Fruit fly (Drosophila melanogaster): ENCODE measurements around the gene CG10163.
A peak's percentile ranks its signal among the peaks of the same experiment; 100 is the strongest.

Gene CG10163

dm6 chr3L:6217212-6217611 lies 41.3 kb downstream of the CG10163 start (continued):
- TF ChIP-seq CG11723 (GFP tag; optimal IDR thresholded peaks at IDR 0.05) (peak; percentile 17), Antp (GFP tag; optimal IDR thresholded peaks at IDR 0.05) (peak; percentile 13), klu (GFP tag; IDR thresholded peaks at IDR 0.05) (no peak), trem (tag; optimal IDR thresholded peaks at IDR 0.05) (peak; percentile 86), CG3407 (GFP tag; optimal IDR thresholded peaks at IDR 0.05) (peak; percentile 29), sisA (GFP tag; IDR thresholded peaks at IDR 0.05) (peak; percentile 53; the same call in 1 of the 2 replicates), sug (tag; optimal IDR thresholded peaks at IDR 0.05) (no peak), CG9817 (tag; optimal IDR thresholded peaks at IDR 0.05) (peak; percentile 29), CG2712 (tag; optimal IDR thresholded peaks at IDR 0.05) (peak; percentile 92), fd96Cb (tag; optimal IDR thresholded peaks at IDR 0.05) (peak; percentile 80), ase (GFP tag; IDR thresholded peaks at IDR 0.05) (0 out of 3 replicates have a peak, but pooled peaks have one; percentile 29), nmo (GFP tag; optimal IDR thresholded peaks at IDR 0.05) (peak; percentile 87), CG4707 (GFP tag; optimal IDR thresholded peaks at IDR 0.05) (peak; percentile 45), ind (GFP tag; optimal IDR thresholded peaks at IDR 0.05) (peak; percentile 55), CG10274 (GFP tag; optimal IDR thresholded peaks at IDR 0.05) (no peak), CG10366 (GFP tag; IDR thresholded peaks at IDR 0.05) (peak; percentile 71), Hsf (GFP tag; optimal IDR thresholded peaks at IDR 0.05) (peak; percentile 65), Mad (GFP tag; optimal IDR thresholded peaks at IDR 0.05) (peak; percentile 14), chinmo (GFP tag; IDR thresholded peaks at IDR 0.05; ENCODE audit: partially characterized antibody) (no peak), CG3838 (GFP tag; optimal IDR thresholded peaks at IDR 0.05) (no peak), CG3847 (GFP tag; IDR thresholded peaks at IDR 0.05) (0 out of 2 replicates have a peak, but pooled peaks have one; percentile 4), CG16815 (GFP tag; optimal IDR thresholded peaks at IDR 0.05) (peak; percentile 55), Ada2b (GFP tag; IDR thresholded peaks at IDR 0.05) (peak; percentile 39; the same call in 1 of the 2 replicates), lab (GFP tag; optimal IDR thresholded peaks at IDR 0.05) (peak; percentile 43), Elba2 (GFP tag; optimal IDR thresholded peaks at IDR 0.05) (no peak), twi (tag; optimal IDR thresholded peaks at IDR 0.05) (peak; percentile 97), lov (optimal IDR thresholded peaks at IDR 0.05) (no peak), lov (GFP tag; IDR thresholded peaks at IDR 0.05) (0 out of 3 replicates have a peak, but pooled peaks have one; percentile 47), Blimp-1 (GFP tag; optimal IDR thresholded peaks at IDR 0.05) (peak; percentile 80), CG14441 (GFP tag; IDR thresholded peaks at IDR 0.05) (peak; percentile 46; the same call in 1 of the 2 replicates), ro (GFP tag; IDR thresholded peaks at IDR 0.05) (no peak), croc (GFP tag; conservative IDR thresholded peaks at IDR 0.05) (peak; percentile 35; the same call in 1 of the 3 replicates), Eip74EF (GFP tag; optimal IDR thresholded peaks at IDR 0.05) (peak in 1 of 2 experiments; percentile 50), C15 (GFP tag; IDR thresholded peaks at IDR 0.05) (0 out of 3 replicates have a peak, but pooled peaks have one; percentile 29), Trl (optimal IDR thresholded peaks at IDR 0.05) (no peak), Trl (GFP tag; optimal IDR thresholded peaks at IDR 0.05) (peak; percentile 50), Hr51 (GFP tag; optimal IDR thresholded peaks at IDR 0.05) (peak in 1 of 2 experiments; percentile 71), HLH3B (GFP tag; IDR thresholded peaks at IDR 0.05) (peak; percentile 69), CG11560 (tag; IDR thresholded peaks at IDR 0.05) (no peak), usp (GFP tag; optimal IDR thresholded peaks at IDR 0.05) (no peak), CG7271 (tag; optimal IDR thresholded peaks at IDR 0.05) (peak; percentile 51), ssp (GFP tag; IDR thresholded peaks at IDR 0.05) (peak; percentile 44; the same call in 1 of the 2 replicates), Rfx (GFP tag; IDR thresholded peaks at IDR 0.05) (no peak), dysf (GFP tag; IDR thresholded peaks at IDR 0.05) (peak; percentile 48; the same call in 1 of the 3 replicates), Sox102F (GFP tag; optimal IDR thresholded peaks at IDR 0.05) (peak; percentile 83), Dad (GFP tag; optimal IDR thresholded peaks at IDR 0.05) (peak; percentile 13), grn (GFP tag; optimal IDR thresholded peaks at IDR 0.05) (no peak), CG10321 (GFP tag; IDR thresholded peaks at IDR 0.05) (peak; percentile 16; the same call in 1 of the 2 replicates), CG33213 (GFP tag; optimal IDR thresholded peaks at IDR 0.05) (no peak), hth (optimal IDR thresholded peaks at IDR 0.05) (no peak), CG31388 (GFP tag; optimal IDR thresholded peaks at IDR 0.05) (peak; percentile 10)
